Worm (Caenorhabditis elegans): ENCODE data around the gene egli-1.

- TF ChIP-seq dao-5 (tag; optimal IDR thresholded peaks at IDR 0.05) (no peak), him-1 (tag; optimal IDR thresholded peaks at IDR 0.05) (no peak)
These were observed 15.1 kb downstream of the egli-1 start, which contains the start of gene ttll-12 for ce11 chrII:9338859-9339258.

Measured in whole organism, L4/young adult.